Worm (Caenorhabditis elegans): ENCODE measurements around the gene rabr-4.

Gene rabr-4

DNA sequence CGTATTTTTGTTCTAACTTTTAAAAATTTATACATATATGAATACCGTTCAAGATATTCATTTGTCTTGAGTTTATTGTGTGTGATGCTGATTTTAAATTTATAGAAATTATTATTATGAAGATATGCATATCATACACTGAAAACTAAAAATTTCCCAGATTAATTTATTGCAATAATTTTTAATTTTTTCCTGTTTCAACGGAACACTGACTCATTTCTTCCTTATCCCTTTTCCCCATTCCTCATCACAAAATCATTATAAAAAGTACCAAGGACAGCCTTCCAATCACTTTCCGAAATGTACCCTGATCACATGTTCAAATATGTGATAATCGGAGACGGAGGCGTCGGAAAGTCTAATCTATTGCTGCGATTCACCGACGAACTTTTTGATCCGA lies at the start of gene rabr-4:
TSS of gene rabr-4 (plus strand) at position 301 of the 400 bp plus-strand sequence.
- no peak for TF ChIP-seq unc-62 (GFP tag; optimal IDR thresholded peaks at IDR 0.05)

DNA sequence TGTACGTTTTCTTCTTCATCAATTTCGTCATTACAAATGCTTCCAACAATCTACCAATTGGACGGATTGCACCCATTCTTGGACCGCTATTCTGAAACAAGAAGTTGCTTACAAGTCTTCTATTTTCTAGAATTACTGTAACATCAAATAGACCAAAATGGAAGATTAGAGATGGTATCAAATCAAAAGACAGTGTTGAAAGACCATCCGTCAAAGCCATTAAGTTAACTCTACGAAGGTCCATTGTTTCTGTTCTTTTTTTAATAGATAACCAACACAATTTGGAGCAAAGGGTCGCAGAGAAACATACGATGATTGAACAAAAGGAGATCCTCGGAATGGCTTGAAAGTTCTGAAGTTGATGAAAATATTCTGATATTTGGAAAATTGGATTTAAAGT lies 49.7 kb upstream of the rabr-4 start:
- no peak for TF ChIP-seq unc-62 (GFP tag; optimal IDR thresholded peaks at IDR 0.05)

DNA sequence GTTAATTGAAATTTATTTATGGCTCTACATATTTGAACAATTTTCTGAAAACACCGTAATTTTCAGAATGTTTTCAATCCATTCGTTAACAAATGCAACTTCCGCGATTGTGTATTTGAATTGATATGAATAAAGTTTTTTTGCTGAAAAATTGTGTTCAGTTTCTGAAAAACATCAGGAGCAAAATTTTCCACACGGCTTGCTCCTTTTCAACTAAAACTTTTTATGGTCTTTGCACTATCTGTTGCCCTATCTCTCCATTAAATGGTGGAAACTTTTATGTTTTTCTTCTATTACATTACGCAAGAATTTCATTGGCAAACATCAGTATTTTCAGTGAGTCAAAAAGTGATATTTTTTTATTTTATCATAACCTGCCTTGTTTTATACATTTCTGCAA lies 45.9 kb upstream of the rabr-4 start, which contains the start of gene F10A3.4:
TSS of gene F10A3.4 (plus strand) at position 301 of the 400 bp plus-strand sequence.
- no peak for TF ChIP-seq unc-62 (GFP tag; optimal IDR thresholded peaks at IDR 0.05)

DNA sequence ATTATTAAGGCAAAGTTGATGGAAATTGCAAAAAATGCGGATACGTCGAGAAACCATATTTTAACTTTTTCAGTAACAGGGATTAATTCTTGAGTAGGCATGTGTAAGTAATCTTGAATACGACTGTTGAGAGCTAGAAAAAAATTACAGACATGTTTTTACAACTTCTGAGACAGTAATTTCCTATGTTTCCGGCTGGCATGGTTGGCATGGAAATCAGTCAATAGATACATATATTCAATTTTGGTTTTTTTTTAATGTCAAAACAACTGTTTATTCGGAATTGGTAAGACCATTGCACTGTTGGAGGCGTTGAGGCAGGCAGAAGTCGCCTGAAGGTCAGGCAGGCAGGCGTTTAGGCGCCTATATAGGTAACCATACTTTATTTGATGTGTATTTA lies 41.4 kb upstream of the rabr-4 start, which contains the start of gene str-254:
TSS of gene str-254 (minus strand) at position 101 of the 400 bp plus-strand sequence.
- no peak for TF ChIP-seq unc-62 (GFP tag; optimal IDR thresholded peaks at IDR 0.05)

DNA sequence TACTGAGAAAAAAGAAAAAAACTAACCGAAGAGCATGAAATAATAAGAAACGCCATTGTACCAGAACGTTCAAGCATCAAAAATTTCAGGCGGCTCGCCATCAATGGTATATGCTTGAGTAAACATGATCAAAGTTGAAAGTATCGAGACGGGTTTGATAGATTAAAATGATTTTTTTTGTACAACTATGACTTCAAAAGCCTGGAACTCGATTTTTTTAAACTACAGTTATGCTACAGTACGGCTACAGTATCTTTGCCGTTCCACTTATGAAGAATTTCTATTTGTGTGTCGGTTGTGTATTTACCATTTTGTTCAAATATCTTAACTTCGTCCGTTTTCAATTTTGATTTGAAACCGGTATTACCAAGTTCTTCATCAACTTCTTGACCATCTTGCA lies 39.6 kb upstream of the rabr-4 start, which contains the start of gene str-97:
TSS of gene str-97 (minus strand) at position 101 of the 400 bp plus-strand sequence.
- no peak for TF ChIP-seq unc-62 (GFP tag; optimal IDR thresholded peaks at IDR 0.05)

DNA sequence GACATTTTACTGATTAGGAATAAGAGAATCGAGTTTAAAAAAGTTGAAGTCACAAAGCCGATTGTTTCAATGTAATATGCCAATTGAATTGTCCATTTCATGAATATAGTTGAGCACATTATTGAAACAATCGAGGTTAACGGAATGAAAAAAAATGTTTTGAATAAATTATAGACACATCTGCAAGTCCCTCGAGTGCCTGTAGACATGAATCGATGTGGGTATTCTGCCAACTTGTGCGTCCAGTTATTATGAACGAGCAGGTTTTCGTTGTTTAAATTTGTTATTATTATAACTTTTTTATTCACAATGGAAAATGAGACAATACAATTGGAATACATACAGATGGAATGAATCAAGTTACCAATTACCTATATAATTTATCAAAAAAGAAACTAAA lies 36.3 kb upstream of the rabr-4 start, which contains the start of gene str-99:
TSS of gene str-99 (minus strand) at position 101 of the 400 bp plus-strand sequence.
- no peak for TF ChIP-seq unc-62 (GFP tag; optimal IDR thresholded peaks at IDR 0.05)

DNA sequence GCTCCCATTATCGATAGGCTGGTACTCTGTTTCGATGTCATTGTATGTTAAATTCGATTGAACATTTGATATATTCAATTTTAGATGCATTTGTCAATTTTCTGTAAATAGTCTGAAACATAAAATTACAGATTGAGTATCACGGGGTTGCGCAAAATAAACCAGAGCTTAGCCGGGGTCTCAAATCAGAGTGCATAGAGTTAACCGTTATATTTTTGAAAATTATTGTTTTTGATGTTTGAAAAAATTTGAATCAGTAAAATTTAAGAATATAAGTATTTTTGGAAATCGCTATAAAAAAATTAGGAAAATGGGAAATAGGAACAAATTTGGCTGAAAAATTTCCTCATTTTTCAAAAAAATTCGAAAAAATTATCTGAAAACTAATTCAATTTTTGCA lies 35.1 kb upstream of the rabr-4 start, which contains the start of gene F10A3.17:
TSS of gene F10A3.17 (minus strand) at position 101 of the 400 bp plus-strand sequence.
- TF ChIP-seq unc-62 (GFP tag; optimal IDR thresholded peaks at IDR 0.05), result no peak

DNA sequence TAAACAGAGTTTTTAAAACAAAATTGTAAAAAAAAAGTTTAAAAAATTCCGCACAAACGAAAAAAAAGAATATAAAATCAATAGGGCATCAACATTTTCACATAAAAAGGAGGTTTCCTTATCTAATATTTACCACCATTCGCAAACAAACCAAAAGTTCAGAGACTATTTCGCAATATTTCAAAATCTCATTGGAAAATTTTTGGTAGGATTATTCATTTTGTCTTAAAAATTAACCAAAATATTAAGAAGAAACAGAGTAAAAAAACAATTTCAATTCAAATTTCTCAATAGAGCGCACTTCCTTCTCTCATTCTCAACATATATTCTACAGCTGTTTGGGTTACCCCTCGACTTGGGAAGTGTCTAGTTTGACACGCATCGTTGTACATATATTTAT lies 34.7 kb upstream of the rabr-4 start:
- no peak for TF ChIP-seq unc-62 (GFP tag; optimal IDR thresholded peaks at IDR 0.05)

DNA sequence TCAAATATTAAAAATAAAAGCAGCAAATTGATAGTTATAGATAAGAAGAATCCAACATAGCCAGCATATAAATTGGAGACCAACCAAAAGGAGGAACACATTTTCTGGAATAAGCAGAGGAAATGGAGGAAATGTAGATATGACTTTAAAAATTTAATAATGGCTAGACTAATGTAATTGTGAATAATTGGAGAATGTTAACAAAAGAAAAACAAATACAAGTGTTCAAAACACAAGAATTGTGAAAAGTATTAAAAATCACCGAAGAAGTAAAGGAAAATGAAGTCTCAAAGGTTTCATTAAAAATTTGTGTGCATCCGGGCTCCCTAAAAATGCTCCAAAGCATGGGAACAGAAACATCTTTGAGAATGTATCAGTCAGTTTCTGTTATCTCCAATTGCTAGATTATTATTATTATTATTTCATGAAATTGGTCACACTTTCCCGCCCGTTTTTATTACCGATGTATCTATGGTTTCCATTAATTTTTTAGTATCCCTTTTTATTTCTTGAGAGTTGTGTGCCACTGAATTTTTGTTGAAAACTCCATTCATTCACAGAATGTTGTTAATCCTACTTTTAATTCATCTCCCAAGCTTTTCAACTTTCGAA lies 32.5 kb upstream of the rabr-4 start, which contains the start of the genes str-109 and F10A3.11:
TSS of gene str-109 (minus strand) at position 101 of the 612 bp plus-strand sequence.
TSS of gene F10A3.11 (plus strand) at position 562 of the 612 bp plus-strand sequence.
- no peak for TF ChIP-seq unc-62 (GFP tag; optimal IDR thresholded peaks at IDR 0.05)

DNA sequence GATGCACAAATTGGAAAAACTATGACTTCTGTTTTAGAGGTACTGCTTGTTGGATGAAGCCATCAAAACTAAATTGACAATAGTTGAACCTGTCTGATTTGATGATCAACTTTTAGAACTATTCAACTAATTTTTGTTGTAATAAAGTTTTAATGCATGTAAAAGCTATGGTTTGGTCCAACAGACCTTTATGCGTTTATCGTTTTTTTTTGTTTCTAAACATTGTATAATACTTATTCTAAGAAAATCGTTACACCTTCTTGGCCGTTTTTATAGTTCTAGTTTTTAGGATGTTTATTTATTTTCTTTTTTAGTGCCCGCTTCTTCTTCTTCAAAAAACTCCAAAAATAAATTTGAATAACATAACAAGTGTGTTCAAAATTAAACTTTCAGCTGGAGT lies 31.0 kb upstream of the rabr-4 start, which contains the start of gene F10A3.12:
TSS of gene F10A3.12 (plus strand) at position 301 of the 400 bp plus-strand sequence.
- no peak for TF ChIP-seq unc-62 (GFP tag; optimal IDR thresholded peaks at IDR 0.05)

DNA sequence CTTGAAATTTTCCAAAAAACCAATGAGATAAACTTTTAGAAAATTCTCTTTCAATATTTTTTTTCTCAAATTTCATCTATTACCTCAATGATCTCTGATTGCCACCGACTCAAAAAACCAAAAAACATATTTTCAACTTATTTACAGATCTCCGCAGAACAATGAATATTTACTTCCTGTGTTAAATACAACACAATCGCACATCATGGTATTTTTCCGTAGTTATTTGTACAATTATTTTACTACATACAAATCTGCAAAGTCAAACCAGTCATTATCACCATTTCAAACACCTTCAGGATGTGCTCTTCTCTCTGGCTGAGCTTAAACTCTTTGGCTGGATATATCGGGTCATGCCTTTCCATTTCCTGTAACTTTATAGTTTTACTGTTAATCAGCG lies 28.8 kb upstream of the rabr-4 start, which contains the start of gene str-108:
TSS of gene str-108 (plus strand) at position 301 of the 400 bp plus-strand sequence.
- TF ChIP-seq unc-62 (GFP tag; optimal IDR thresholded peaks at IDR 0.05), result no peak

DNA sequence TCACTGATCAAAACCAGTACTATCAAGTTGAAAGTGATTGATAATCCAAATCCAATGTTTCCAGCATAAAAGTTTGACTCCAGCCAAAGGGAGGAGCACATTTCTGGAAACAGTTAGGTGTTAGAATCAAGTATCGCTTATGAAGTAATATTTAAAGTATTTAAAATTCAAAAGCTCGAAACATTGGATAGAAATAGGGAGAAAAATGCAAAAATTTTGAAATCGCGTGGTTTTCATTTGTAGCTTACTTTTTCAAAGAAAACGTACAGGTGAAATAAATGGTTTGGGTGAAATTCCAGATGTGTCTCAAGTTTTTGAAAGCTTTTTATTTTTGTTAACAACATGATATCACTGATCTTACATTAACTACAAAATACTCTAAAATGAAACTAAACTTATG lies 25.7 kb upstream of the rabr-4 start, which contains the start of gene str-111:
TSS of gene str-111 (minus strand) at position 101 of the 400 bp plus-strand sequence.
- TF ChIP-seq unc-62 (GFP tag; optimal IDR thresholded peaks at IDR 0.05), result no peak

DNA sequence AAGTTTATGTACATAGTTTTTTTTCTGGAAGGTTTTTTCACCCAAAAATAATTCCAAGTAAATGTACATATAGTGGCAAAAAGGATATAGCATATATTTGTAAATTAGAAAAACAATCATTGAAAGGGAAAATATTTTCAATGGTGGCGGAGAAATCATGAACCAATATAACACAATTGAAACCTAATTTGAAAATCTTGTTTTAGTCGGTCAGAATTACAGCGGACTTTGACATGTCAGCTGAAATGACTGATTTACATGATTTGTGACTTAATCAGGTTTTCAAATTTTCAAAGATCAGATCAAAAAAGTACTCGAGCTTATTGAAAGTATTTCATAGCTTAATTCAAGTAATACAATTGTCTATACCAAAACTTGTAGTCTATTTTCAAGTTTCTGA lies 23.0 kb upstream of the rabr-4 start, which contains the start of gene K05D4.9:
TSS of gene K05D4.9 (minus strand) at position 101 of the 400 bp plus-strand sequence.
- no peak for TF ChIP-seq unc-62 (GFP tag; optimal IDR thresholded peaks at IDR 0.05)

DNA sequence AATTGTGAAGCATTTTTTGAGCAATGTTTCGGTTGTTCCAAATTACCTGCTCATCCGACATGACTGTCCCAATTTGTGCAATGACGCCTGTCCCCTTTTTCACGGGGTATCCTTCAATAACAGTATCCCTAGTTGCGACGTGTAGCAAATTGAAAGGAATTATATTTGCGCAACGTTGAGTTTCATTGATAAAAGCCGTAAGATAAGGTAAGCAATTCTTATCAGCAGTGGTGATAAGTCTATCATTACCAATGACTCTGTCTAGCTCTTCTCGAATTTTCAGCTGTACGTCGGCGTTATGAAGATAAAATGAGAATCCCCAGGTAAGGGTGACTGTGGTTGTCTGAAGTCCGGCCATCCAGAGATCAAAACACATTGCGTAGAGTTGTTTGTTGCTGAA lies 20.6 kb upstream of the rabr-4 start:
- no peak for TF ChIP-seq unc-62 (GFP tag; optimal IDR thresholded peaks at IDR 0.05)

DNA sequence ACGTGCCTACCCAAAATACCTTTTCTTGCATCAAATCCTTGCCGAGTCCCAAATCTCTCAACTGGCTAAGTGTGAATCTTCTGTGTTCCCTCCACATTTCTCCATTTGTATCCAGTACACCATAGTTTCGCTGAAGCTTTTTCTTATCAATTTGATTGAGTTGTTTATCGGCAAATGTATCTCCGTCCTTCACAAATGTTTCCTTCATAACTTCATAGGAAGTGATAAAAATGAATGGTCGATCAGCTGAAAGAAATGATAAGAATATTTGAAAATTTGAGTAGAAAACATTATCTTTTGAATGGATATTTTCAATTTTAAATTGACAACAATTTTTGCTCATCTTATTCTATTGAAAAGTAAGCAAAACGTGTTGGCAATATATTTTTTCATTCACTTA lies 19.5 kb upstream of the rabr-4 start:
- no peak for TF ChIP-seq unc-62 (GFP tag; optimal IDR thresholded peaks at IDR 0.05)

DNA sequence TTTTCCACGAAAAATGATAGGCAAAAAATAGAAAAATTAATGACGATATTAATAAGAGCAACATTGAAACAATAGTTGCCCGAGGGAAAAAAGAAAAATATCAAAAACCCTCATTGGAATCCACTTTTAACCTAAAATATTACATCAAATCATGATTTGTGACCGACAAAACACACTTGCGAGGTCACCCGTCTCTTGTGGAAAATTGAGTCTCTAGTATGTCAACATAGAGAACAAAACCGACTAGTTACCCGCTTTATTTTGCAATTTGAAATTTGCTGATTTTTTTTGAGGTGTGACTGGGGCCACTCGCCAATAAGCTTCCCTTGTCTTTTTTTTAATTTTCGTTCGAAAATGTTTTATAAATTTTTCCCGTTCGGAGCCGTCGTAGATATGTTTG lies 19.0 kb upstream of the rabr-4 start, which contains the start of gene cyp-33D1:
TSS of gene cyp-33D1 (minus strand) at position 101 of the 400 bp plus-strand sequence.
- TF ChIP-seq unc-62 (GFP tag; optimal IDR thresholded peaks at IDR 0.05), result no peak

DNA sequence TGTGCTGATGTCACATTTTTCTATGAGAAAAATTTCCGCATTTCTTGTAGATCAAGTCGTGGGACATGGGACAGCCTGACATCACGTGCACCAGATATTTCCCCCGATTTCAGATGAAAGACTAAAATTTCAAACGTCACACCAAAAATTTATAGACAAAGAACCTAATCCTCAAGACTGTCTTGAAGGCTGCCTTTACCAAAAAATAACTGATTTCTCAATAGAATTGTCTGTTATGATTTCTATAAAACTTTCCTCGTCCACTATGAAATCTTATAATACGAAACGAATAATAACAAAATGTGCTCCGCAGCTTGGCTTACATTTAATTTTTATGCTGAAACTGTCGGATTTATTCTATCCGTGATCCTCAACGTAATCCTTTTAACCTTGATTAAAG lies 14.4 kb upstream of the rabr-4 start, which contains the start of gene str-106:
TSS of gene str-106 (plus strand) at position 301 of the 400 bp plus-strand sequence.
- TF ChIP-seq unc-62 (GFP tag; optimal IDR thresholded peaks at IDR 0.05), result no peak

All from whole organism, dauer.